Fruit fly (Drosophila melanogaster): Measurements from ENCODE around the gene Arts.

DNA sequence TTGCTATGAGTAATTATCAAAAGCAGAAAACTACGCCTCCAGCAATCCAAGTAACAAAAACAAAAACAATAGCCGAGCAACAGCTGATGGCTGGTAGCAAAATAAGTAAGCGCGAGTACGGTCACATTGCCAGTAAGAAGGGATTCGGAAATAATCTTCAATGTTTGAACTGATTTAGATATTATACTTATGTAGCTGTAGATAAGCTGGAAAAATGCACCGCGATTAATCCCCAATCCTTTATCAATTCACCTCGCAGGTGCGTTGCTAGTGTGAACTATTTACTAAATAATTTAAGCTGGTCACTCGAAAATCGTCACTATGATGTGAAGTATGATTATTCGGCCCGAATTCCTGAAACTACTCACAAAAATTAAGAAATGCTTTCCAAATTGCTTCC lies 15.7 kb upstream of the Arts start, which contains the start of the genes Syx8 and CG32163:
- no peak for TF ChIP-seq CG8478 (optimal IDR thresholded peaks at IDR 0.05)
- TF ChIP-seq CTCF (optimal IDR thresholded peaks at IDR 0.05), result no peak
